Fruit fly (Drosophila melanogaster) whole organism, prepupa: ENCODE measurements around the gene Traf-like.

Experiments used
- CG8119 ChIP-seq: fragments of 200-800 bp; sonication (Bioruptor generic); IDR thresholded peaks from 3 replicates; pipeline ENCODE4 v1.3.6; 2022; ENCODE audit warnings: missing biosample characterization, missing genetic modification characterization
- Ets21C ChIP-seq: fragments of 200-800 bp; sonication (Bioruptor generic); optimal IDR thresholded peaks from 3 replicates; lab custom pipeline; 2016; ENCODE audit warnings: missing biosample characterization, missing genetic modification characterization

dm6 chrX:16428476-16428875 is 13.6 kb downstream of the Traf-like start:
- TF ChIP-seq Ets21C (no peak), CG8119 (GFP tag; lab: Robert Waterston, UW) (no peak)
